Worm (Caenorhabditis elegans): ENCODE data around the gene K07B1.4.
"Not testable (repeated sequence)": the region's sequence is repeated elsewhere in the genome, so short reads cannot be mapped to it uniquely, and the experiment has no call there.

- TF ChIP-seq cog-1 (tag; optimal IDR thresholded peaks at IDR 0.05); tab-1 (GFP tag; IDR thresholded peaks at IDR 0.05); ref-1 (GFP tag; conservative IDR thresholded peaks at IDR 0.05): not testable (repeated sequence)
- TF ChIP-seq flt-1 (GFP tag; IDR thresholded peaks at IDR 0.05) (peak; percentile 62; the same call in 1 of the 2 replicates), ztf-23 (GFP tag; IDR thresholded peaks at IDR 0.05) (peak; percentile 49)
Observed at ce11 chrV:9341814-9342213, 13.0 kb downstream of the K07B1.4 start.

All from whole organism, midembryonic.